Worm (Caenorhabditis elegans) whole organism, L3 larva: ENCODE data around the gene cpt-6.

Experiments
- ama-1 ChIP-seq: fragments of 150-350 bp; optimal IDR thresholded peaks from 2 replicates; lab custom pipeline; 2018
- daf-12 ChIP-seq: fragments of 150-350 bp; optimal IDR thresholded peaks from 2 replicates; lab custom pipeline; 2014; ENCODE audit warnings: missing biosample characterization, missing genetic modification reagents, missing genetic modification characterization
- nfya-1 ChIP-seq: sonication (generic microtip); optimal IDR thresholded peaks from 2 replicates; lab custom pipeline; 2017; ENCODE audit warnings: missing genetic modification characterization, mild to moderate bottlenecking, missing compliant biosample characterization, antibody characterized with exemption, moderate library complexity; ENCODE audit not compliant: insufficient read depth
- nhr-28 ChIP-seq: fragments of 150-350 bp; optimal IDR thresholded peaks from 2 replicates; lab custom pipeline; 2014; ENCODE audit warnings: missing biosample characterization, missing genetic modification characterization
- nhr-76 ChIP-seq: fragments of 150-350 bp; sonication (generic microtip); optimal IDR thresholded peaks from 5 replicates; lab custom pipeline; 2014; ENCODE audit warnings: missing biosample characterization, missing genetic modification characterization
- nhr-77 ChIP-seq: fragments of 150-350 bp; optimal IDR thresholded peaks from 2 replicates; lab custom pipeline; 2014; ENCODE audit warnings: missing biosample characterization, missing genetic modification characterization
- unc-39 ChIP-seq: sonication (generic microtip); optimal IDR thresholded peaks from 4 replicates; lab custom pipeline; 2017; ENCODE audit warnings: missing biosample characterization, missing genetic modification characterization
- ztf-4 ChIP-seq: fragments of 150-350 bp; optimal IDR thresholded peaks from 2 replicates; lab custom pipeline; 2014; ENCODE audit warnings: missing biosample characterization, missing genetic modification characterization

DNA sequence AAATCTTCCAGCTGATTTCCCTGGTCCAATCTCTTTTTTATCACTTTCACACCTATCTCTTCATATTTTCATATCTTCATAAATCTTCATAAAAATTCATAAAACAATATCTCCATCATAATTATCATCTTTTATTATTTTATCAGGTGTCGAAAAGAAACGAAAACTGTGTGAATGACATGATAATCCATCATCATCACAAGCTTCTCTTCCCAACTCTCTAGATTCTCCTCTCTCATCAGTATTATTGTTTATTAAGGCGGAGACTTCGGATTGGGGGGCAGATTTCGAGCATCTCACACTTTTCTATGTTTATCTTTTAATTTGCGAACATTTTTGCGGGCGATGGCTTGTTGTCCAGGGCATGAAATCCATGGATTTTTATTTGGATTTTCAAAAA, 29.5 kb downstream of the cpt-6 start:
- TF ChIP-seq daf-12 (tag; lab: Kevin White, UChicago) (no peak), nhr-77 (no peak), nfya-1 (tag; lab: Kevin White, UChicago) (no peak), ama-1 (lab: Kevin White, UChicago) (no peak), unc-39 (tag; lab: Kevin White, UChicago) (no peak), nhr-76 (tag; lab: Kevin White, UChicago) (no peak), nhr-28 (tag; lab: Kevin White, UChicago) (no peak), ztf-4 (no peak)
